Worm (Caenorhabditis elegans): Measurements from ENCODE around the gene C07G3.10.

C07G3.10 gene

ce11 chrV:3530403-3530802 lies 28.3 kb downstream of the C07G3.10 start, which contains the start of gene srbc-66:
Gene srbc-66, plus strand, starts transcription at chrV:3530703.
- TF ChIP-seq lsy-27 (tag; optimal IDR thresholded peaks at IDR 0.05; ENCODE audit: borderline replicate concordance, insufficient read depth) (no peak), nfya-2 (GFP tag; IDR thresholded peaks at IDR 0.05) (no peak), F33H1.4 (GFP tag; IDR thresholded peaks at IDR 0.05) (no peak), T26A5.8 (tag; optimal IDR thresholded peaks at IDR 0.05) (no peak), attf-6 (GFP tag; IDR thresholded peaks at IDR 0.05) (no peak), Y67H2A.10 (GFP tag; conservative IDR thresholded peaks at IDR 0.05) (no peak), Y53G8AR.9 (GFP tag; conservative IDR thresholded peaks at IDR 0.05) (no peak), snpc-3.4 (tag; optimal IDR thresholded peaks at IDR 0.05) (no peak)

- no peak for TF ChIP-seq ZK185.1 (tag; optimal IDR thresholded peaks at IDR 0.05; ENCODE audit: poor library complexity, severe bottlenecking)
- no peak for TF ChIP-seq dpl-1 (GFP tag; optimal IDR thresholded peaks at IDR 0.05)
- TF ChIP-seq aptf-3 (GFP tag; IDR thresholded peaks at IDR 0.05), result no peak
- no peak for TF ChIP-seq ccch-3 (GFP tag; optimal IDR thresholded peaks at IDR 0.05)
- no peak for TF ChIP-seq lin-54 (GFP tag; optimal IDR thresholded peaks at IDR 0.05)
- no peak for TF ChIP-seq hmg-1.2 (GFP tag; IDR thresholded peaks at IDR 0.05)
- TF ChIP-seq C06A6.2 (GFP tag; conservative IDR thresholded peaks at IDR 0.05), result no peak
- no peak for TF ChIP-seq F57A8.1 (GFP tag; optimal IDR thresholded peaks at IDR 0.05)
- no peak for TF ChIP-seq attf-6 (GFP tag; IDR thresholded peaks at IDR 0.05)
- no peak for TF ChIP-seq hsf-1 (GFP tag; IDR thresholded peaks at IDR 0.05)
- TF ChIP-seq pha-4 (tag; optimal IDR thresholded peaks at IDR 0.05), result no peak
- TF ChIP-seq let-607 (tag; optimal IDR thresholded peaks at IDR 0.05), result no peak
- TF ChIP-seq tbx-9 (tag; optimal IDR thresholded peaks at IDR 0.05; ENCODE audit: borderline replicate concordance), result no peak
- TF ChIP-seq bed-1 (GFP tag; IDR thresholded peaks at IDR 0.05), result no peak
Observed at ce11 chrV:3535260-3535659, 33.2 kb downstream of the C07G3.10 start, which contains the start of gene nhr-221. Gene nhr-221, minus strand, starts transcription at chrV:3535360.

- TF ChIP-seq nfyb-1 (GFP tag; IDR thresholded peaks at IDR 0.05), result no peak
- no peak for TF ChIP-seq zim-3 (tag; optimal IDR thresholded peaks at IDR 0.05)
- TF ChIP-seq mel-28 (tag; optimal IDR thresholded peaks at IDR 0.05; ENCODE audit: borderline replicate concordance), result no peak
- no peak for TF ChIP-seq F37B4.10 (GFP tag; IDR thresholded peaks at IDR 0.05)
- TF ChIP-seq ceh-91 (GFP tag; IDR thresholded peaks at IDR 0.05), result no peak
- TF ChIP-seq lsl-1 (GFP tag; optimal IDR thresholded peaks at IDR 0.05), result no peak
- TF ChIP-seq madf-10 (tag; optimal IDR thresholded peaks at IDR 0.05), result no peak
- no peak for TF ChIP-seq hrde-1 (tag; optimal IDR thresholded peaks at IDR 0.05; ENCODE audit: borderline replicate concordance)
- no peak for TF ChIP-seq sea-2 (GFP tag; IDR thresholded peaks at IDR 0.05)
- TF ChIP-seq F49E8.2 (tag; optimal IDR thresholded peaks at IDR 0.05; ENCODE audit: insufficient read depth), result no peak
- TF ChIP-seq ceh-79 (tag; optimal IDR thresholded peaks at IDR 0.05), result no peak
- TF ChIP-seq mcd-1 (GFP tag; IDR thresholded peaks at IDR 0.05), result no peak
- TF ChIP-seq nhr-90 (tag; optimal IDR thresholded peaks at IDR 0.05), result no peak
- TF ChIP-seq atf-7 (tag; optimal IDR thresholded peaks at IDR 0.05), result no peak
Observed at ce11 chrV:3538307-3538706, 36.2 kb downstream of the C07G3.10 start, which contains the start of gene nhr-93. Gene nhr-93, minus strand, starts transcription at chrV:3538407.

- TF ChIP-seq somi-1 (GFP tag; optimal IDR thresholded peaks at IDR 0.05) (no peak), K12H6.12 (tag; optimal IDR thresholded peaks at IDR 0.05) (no peak), lin-35 (GFP tag; optimal IDR thresholded peaks at IDR 0.05) (no peak), Y79H2A.3 (GFP tag; conservative IDR thresholded peaks at IDR 0.05) (no peak), gei-17 (GFP tag; optimal IDR thresholded peaks at IDR 0.05) (no peak), rcor-1 (GFP tag; IDR thresholded peaks at IDR 0.05) (no peak)
Observed at ce11 chrV:3541117-3541516, 39.0 kb downstream of the C07G3.10 start, which contains the start of gene srbc-67. Gene srbc-67, minus strand, starts transcription at chrV:3541217.

Measured in whole organism, young adult.